Worm (Caenorhabditis elegans) whole organism, L4/young adult: ENCODE data around the gene npr-32.

Source experiments
- W03F9.2 ChIP-seq: fragments of 150-350 bp; optimal IDR thresholded peaks from 2 replicates; lab custom pipeline; 2014; ENCODE audit warnings: missing biosample characterization, missing genetic modification characterization
- dao-5 ChIP-seq: sonication (generic microtip); optimal IDR thresholded peaks from 2 replicates; lab custom pipeline; 2016; ENCODE audit warnings: missing genotype, missing genetic modification characterization, moderate library complexity, missing compliant biosample characterization
- him-1 ChIP-seq: sonication (generic microtip); optimal IDR thresholded peaks from 2 replicates; lab custom pipeline; 2016; ENCODE audit warnings: missing genotype, missing genetic modification reagents, missing genetic modification characterization, missing compliant biosample characterization

DNA sequence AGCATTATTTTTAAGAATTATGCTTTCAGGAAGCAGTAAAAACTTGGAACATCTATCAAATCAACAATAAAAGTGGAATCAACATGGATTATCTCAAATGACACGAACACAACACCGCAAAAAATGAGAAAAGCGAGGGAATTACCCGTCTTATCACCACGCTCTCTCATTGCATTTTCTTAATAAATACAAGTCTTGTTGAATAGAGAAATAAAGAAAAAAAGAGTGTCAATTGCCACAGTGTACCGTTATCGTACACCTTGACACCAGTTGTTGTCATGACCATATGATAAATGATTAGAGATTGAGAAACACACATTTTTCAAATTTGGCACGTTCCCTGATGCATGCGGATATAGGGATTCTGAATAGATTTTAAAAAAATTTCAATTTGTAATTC is 32.9 kb upstream of the npr-32 start:
- no peak for TF ChIP-seq him-1 (tag; lab: Kevin White, UChicago)
- TF ChIP-seq dao-5 (tag; lab: Kevin White, UChicago): no peak
- TF ChIP-seq W03F9.2 (tag; lab: Kevin White, UChicago): no peak
